Fruit fly (Drosophila melanogaster) whole organism, embryonic: ENCODE measurements around the gene Bem46.

Experiments used
- ATbp ChIP-seq: fragments of 200-800 bp; sonication (Bioruptor generic); optimal IDR thresholded peaks from 2 replicates; lab custom pipeline; 2017; ENCODE audit warnings: missing biosample characterization, mild to moderate bottlenecking, missing genetic modification characterization, missing genetic modification reagents
- Aef1 ChIP-seq: fragments of 200-800 bp; sonication (Bioruptor generic); IDR thresholded peaks from 3 replicates; pipeline ENCODE4 v1.3.6; 2022; ENCODE audit warnings: missing biosample characterization, missing genetic modification characterization
- Atf6 ChIP-seq: fragments of 200-800 bp; sonication (Bioruptor generic); IDR thresholded peaks from 2 replicates; pipeline ENCODE4 v1.3.6; 2022; ENCODE audit warnings: missing biosample characterization, missing genetic modification characterization
- Awh ChIP-seq: fragments of 200-800 bp; sonication (Bioruptor generic); IDR thresholded peaks from 2 replicates; pipeline ENCODE4, ENCODE4 v1.3.6; 2022; ENCODE audit warnings: missing biosample characterization, missing genetic modification characterization
- Bteb2 ChIP-seq: fragments of 200-800 bp; sonication (Bioruptor generic); optimal IDR thresholded peaks from 2 replicates; lab custom pipeline; 2016; ENCODE audit warnings: missing biosample characterization, missing genetic modification characterization
- C15 ChIP-seq: fragments of 200-800 bp; sonication (Bioruptor generic); IDR thresholded peaks from 3 replicates; pipeline ENCODE4 v1.3.6; 2022; ENCODE audit warnings: missing biosample characterization, missing genetic modification characterization
- CG12071 ChIP-seq: fragments of 200-800 bp; sonication (Bioruptor generic); optimal IDR thresholded peaks from 3 replicates; lab custom pipeline; 2018; ENCODE audit warnings: missing biosample characterization, mild to moderate bottlenecking, missing genetic modification characterization
- CG12299 ChIP-seq: fragments of 200-800 bp; sonication (Bioruptor generic); optimal IDR thresholded peaks from 2 replicates; lab custom pipeline; 2018; ENCODE audit warnings: missing biosample characterization, mild to moderate bottlenecking, missing genetic modification characterization
- CG13624 ChIP-seq: fragments of 200-800 bp; sonication (Bioruptor generic); optimal IDR thresholded peaks from 2 replicates; lab custom pipeline; 2016; ENCODE audit warnings: missing biosample characterization, missing genetic modification characterization
- CG14965 ChIP-seq: fragments of 200-800 bp; sonication (Bioruptor generic); optimal IDR thresholded peaks from 2 replicates; lab custom pipeline; 2016; ENCODE audit warnings: missing biosample characterization, missing genetic modification characterization, borderline replicate concordance
- CG15011 ChIP-seq: fragments of 200-800 bp; sonication (Bioruptor generic); optimal IDR thresholded peaks from 3 replicates; lab custom pipeline; 2018; ENCODE audit warnings: missing biosample characterization, mild to moderate bottlenecking, missing genetic modification characterization
- CG16813 ChIP-seq: fragments of 200-800 bp; sonication (Bioruptor generic); IDR thresholded peaks from 3 replicates; pipeline ENCODE4 v1.3.6; 2022; ENCODE audit warnings: missing biosample characterization, missing genetic modification characterization; ENCODE audit not compliant: partially characterized antibody
- CG17361 ChIP-seq: fragments of 200-800 bp; sonication (Bioruptor generic); IDR thresholded peaks from 3 replicates; pipeline ENCODE4 v1.3.6; 2022; ENCODE audit warnings: missing biosample characterization, missing genetic modification characterization
- CG2202 ChIP-seq: fragments of 200-800 bp; sonication (Bioruptor generic); optimal IDR thresholded peaks from 2 replicates; lab custom pipeline; 2018; ENCODE audit warnings: missing biosample characterization, mild to moderate bottlenecking, missing genetic modification characterization
- CG32767 ChIP-seq: fragments of 200-800 bp; sonication (Bioruptor generic); IDR thresholded peaks from 2 replicates; pipeline ENCODE4 v1.3.6; 2022; ENCODE audit warnings: missing biosample characterization, missing genetic modification characterization
- CG6654 ChIP-seq: fragments of 200-800 bp; sonication (Bioruptor generic); optimal IDR thresholded peaks from 2 replicates; lab custom pipeline; 2017; ENCODE audit warnings: missing biosample characterization, mild to moderate bottlenecking, missing genetic modification characterization
- CG7372 ChIP-seq: fragments of 200-800 bp; sonication (Bioruptor generic); IDR thresholded peaks from 2 replicates; pipeline ENCODE4 v1.3.6; 2022; ENCODE audit warnings: missing biosample characterization, missing genetic modification characterization
- CG7928 ChIP-seq: fragments of 200-800 bp; sonication (Bioruptor generic); optimal IDR thresholded peaks from 2 replicates; lab custom pipeline; 2017; ENCODE audit warnings: missing biosample characterization, mild to moderate bottlenecking, missing genetic modification characterization
- CG8924 ChIP-seq: fragments of 200-800 bp; optimal IDR thresholded peaks from 3 replicates; lab custom pipeline; 2019; ENCODE audit warnings: missing biosample characterization, mild to moderate bottlenecking, missing genetic modification characterization, moderate library complexity
- CG9215 ChIP-seq: fragments of 200-800 bp; sonication (Bioruptor generic); IDR thresholded peaks from 2 replicates; pipeline ENCODE4 v1.3.6; 2022; ENCODE audit warnings: missing biosample characterization, missing genetic modification characterization
- CG9932 ChIP-seq: fragments of 200-800 bp; sonication (Bioruptor generic); IDR thresholded peaks from 2 replicates; pipeline ENCODE4 v1.3.6; 2022; ENCODE audit warnings: missing biosample characterization, missing genetic modification characterization
- Camta ChIP-seq: fragments of 200-800 bp; sonication (Bioruptor generic); optimal IDR thresholded peaks from 2 replicates; lab custom pipeline; 2016; ENCODE audit warnings: missing biosample characterization, missing genetic modification characterization
- Drgx ChIP-seq: fragments of 200-800 bp; sonication (Bioruptor generic); IDR thresholded peaks from 2 replicates; pipeline ENCODE4 v1.3.6; 2022; ENCODE audit warnings: missing biosample characterization, missing genetic modification characterization
- E2f2 ChIP-seq: fragments of 200-800 bp; sonication (Bioruptor generic); IDR thresholded peaks from 2 replicates; pipeline ENCODE4 v1.3.6; 2022; ENCODE audit warnings: missing biosample characterization, missing genetic modification characterization
- Fer2 ChIP-seq: fragments of 200-800 bp; sonication (Bioruptor generic); optimal IDR thresholded peaks from 2 replicates; lab custom pipeline; 2018; ENCODE audit warnings: missing biosample characterization, mild to moderate bottlenecking, missing genetic modification characterization, moderate library complexity
- HLH3B ChIP-seq: fragments of 200-800 bp; sonication (Bioruptor generic); IDR thresholded peaks from 2 replicates; pipeline ENCODE4 v1.3.6; 2022; ENCODE audit warnings: missing biosample characterization, missing genetic modification characterization
- Hr78 ChIP-seq, 2 experiments: fragments of 200-800 bp in 1 of 2; fragments of >200 bp in 1 of 2; sonication (Bioruptor generic) in 1 of 2; optimal IDR thresholded peaks; 2 replicates each; lab custom pipeline; 2017 to 2019; ENCODE audit warnings: missing biosample characterization in 2 of 2, missing genetic modification characterization in 2 of 2, mild to moderate bottlenecking in 1 of 2, moderate library complexity in 1 of 2
- Lim3 ChIP-seq: fragments of 200-800 bp; sonication (Bioruptor generic); IDR thresholded peaks from 2 replicates; pipeline ENCODE4 v1.3.6; 2022; ENCODE audit warnings: missing biosample characterization, missing genetic modification characterization
- MBD-R2 ChIP-seq: fragments of 200-800 bp; sonication (Bioruptor generic); IDR thresholded peaks from 2 replicates; pipeline ENCODE4 v1.3.6; 2022; ENCODE audit warnings: missing biosample characterization, missing genetic modification characterization
- Ptx1 ChIP-seq: fragments of 200-800 bp; sonication (Bioruptor generic); IDR thresholded peaks from 2 replicates; pipeline ENCODE4 v1.3.6; 2022; ENCODE audit warnings: missing biosample characterization, missing genetic modification characterization
- Trl ChIP-seq, 3 experiments: fragments of >200 bp in 2 of 3; fragments of 200-800 bp in 1 of 3; sonication (Bioruptor generic) in 1 of 3; optimal IDR thresholded peaks; 2 replicates in 1 of 3; 3 replicates in 2 of 3; lab custom pipeline; 2016 to 2017; ENCODE audit warnings: missing biosample characterization in 1 of 3, missing genetic modification characterization in 1 of 3
- Vsx1 ChIP-seq: fragments of 200-800 bp; sonication (Bioruptor generic); optimal IDR thresholded peaks from 2 replicates; lab custom pipeline; 2017; ENCODE audit warnings: missing biosample characterization, mild to moderate bottlenecking, missing genetic modification characterization, missing genetic modification reagents
- bbx ChIP-seq: fragments of 200-800 bp; sonication (Bioruptor generic); IDR thresholded peaks from 2 replicates; pipeline ENCODE4 v1.3.6; 2022; ENCODE audit warnings: missing biosample characterization, missing genetic modification characterization; ENCODE audit not compliant: partially characterized antibody
- cas ChIP-seq: fragments of 200-800 bp; sonication (Bioruptor generic); IDR thresholded peaks from 2 replicates; pipeline ENCODE4 v1.3.6; 2022; ENCODE audit warnings: missing biosample characterization, missing genetic modification characterization
- croc ChIP-seq: fragments of 200-800 bp; sonication (Bioruptor generic); conservative IDR thresholded peaks from 3 replicates; pipeline ENCODE4 v1.3.6; 2022; ENCODE audit warnings: missing biosample characterization, missing genetic modification characterization
- dmrt11E ChIP-seq: fragments of 200-800 bp; sonication (Bioruptor generic); optimal IDR thresholded peaks from 3 replicates; lab custom pipeline; 2018; ENCODE audit warnings: missing biosample characterization, mild to moderate bottlenecking, missing genetic modification characterization, moderate library complexity
- eve ChIP-seq, 2 experiments: fragments of >200 bp; optimal IDR thresholded peaks; 2 replicates each; lab custom pipeline; 2017; ENCODE audit warnings: missing biosample characterization in 2 of 2, missing genetic modification characterization in 2 of 2
- grn ChIP-seq: fragments of 200-800 bp; sonication (Bioruptor generic); optimal IDR thresholded peaks from 3 replicates; lab custom pipeline; 2017; ENCODE audit warnings: missing biosample characterization, missing genetic modification characterization
- kay ChIP-seq: fragments of 200-800 bp; sonication (Bioruptor generic); optimal IDR thresholded peaks from 2 replicates; lab custom pipeline; 2016; ENCODE audit warnings: missing biosample characterization, missing genetic modification characterization
- nerfin-2 ChIP-seq: fragments of 200-800 bp; sonication (Bioruptor generic); IDR thresholded peaks from 2 replicates; pipeline ENCODE4 v1.3.6; 2022; ENCODE audit warnings: missing biosample characterization, missing genetic modification characterization; ENCODE audit not compliant: partially characterized antibody
- org-1 ChIP-seq: fragments of 200-800 bp; sonication (Bioruptor generic); optimal IDR thresholded peaks from 2 replicates; lab custom pipeline; 2017; ENCODE audit warnings: missing biosample characterization, missing genetic modification characterization
- p53 ChIP-seq: fragments of 200-800 bp; sonication (Bioruptor generic); optimal IDR thresholded peaks from 2 replicates; lab custom pipeline; 2016; ENCODE audit warnings: missing biosample characterization, missing genetic modification characterization
- pb ChIP-seq: fragments of 200-800 bp; sonication (Bioruptor generic); optimal IDR thresholded peaks from 3 replicates; lab custom pipeline; 2016; ENCODE audit warnings: missing biosample characterization, missing genetic modification characterization
- row ChIP-seq: fragments of 200-800 bp; sonication (Bioruptor generic); IDR thresholded peaks from 3 replicates; pipeline ENCODE4 v1.3.6; 2022; ENCODE audit warnings: missing biosample characterization, missing genetic modification characterization
- salm ChIP-seq: fragments of 200-800 bp; sonication (Bioruptor generic); optimal IDR thresholded peaks from 2 replicates; lab custom pipeline; 2018; ENCODE audit warnings: missing biosample characterization, mild to moderate bottlenecking, missing genetic modification characterization
- seq ChIP-seq: fragments of 200-800 bp; sonication (Bioruptor generic); IDR thresholded peaks from 2 replicates; pipeline ENCODE4 v1.3.6; 2022; ENCODE audit warnings: missing biosample characterization, missing genetic modification characterization
- tap ChIP-seq: fragments of 200-800 bp; optimal IDR thresholded peaks from 3 replicates; lab custom pipeline; 2019; ENCODE audit warnings: missing biosample characterization, mild to moderate bottlenecking, missing genetic modification characterization, moderate library complexity
- tx ChIP-seq: fragments of 200-800 bp; sonication (Bioruptor generic); optimal IDR thresholded peaks from 2 replicates; lab custom pipeline; 2016; ENCODE audit warnings: missing biosample characterization, missing genetic modification characterization
- usp ChIP-seq: fragments of >200 bp; optimal IDR thresholded peaks from 2 replicates; lab custom pipeline; 2017; ENCODE audit warnings: missing biosample characterization, missing genetic modification characterization
- vnd ChIP-seq: fragments of 200-800 bp; sonication (Bioruptor generic); IDR thresholded peaks from 3 replicates; pipeline ENCODE4 v1.3.6; 2022; ENCODE audit warnings: missing biosample characterization, missing genetic modification characterization; ENCODE audit not compliant: partially characterized antibody
- vvl ChIP-seq: fragments of 200-800 bp; sonication (Bioruptor generic); IDR thresholded peaks from 2 replicates; pipeline ENCODE4 v1.3.6; 2022; ENCODE audit warnings: missing biosample characterization, missing genetic modification characterization
- wor ChIP-seq: fragments of 200-800 bp; sonication (Bioruptor generic); IDR thresholded peaks from 2 replicates; pipeline ENCODE4 v1.3.6; 2022; ENCODE audit warnings: missing biosample characterization, missing genetic modification characterization

Bem46 gene

DNA sequence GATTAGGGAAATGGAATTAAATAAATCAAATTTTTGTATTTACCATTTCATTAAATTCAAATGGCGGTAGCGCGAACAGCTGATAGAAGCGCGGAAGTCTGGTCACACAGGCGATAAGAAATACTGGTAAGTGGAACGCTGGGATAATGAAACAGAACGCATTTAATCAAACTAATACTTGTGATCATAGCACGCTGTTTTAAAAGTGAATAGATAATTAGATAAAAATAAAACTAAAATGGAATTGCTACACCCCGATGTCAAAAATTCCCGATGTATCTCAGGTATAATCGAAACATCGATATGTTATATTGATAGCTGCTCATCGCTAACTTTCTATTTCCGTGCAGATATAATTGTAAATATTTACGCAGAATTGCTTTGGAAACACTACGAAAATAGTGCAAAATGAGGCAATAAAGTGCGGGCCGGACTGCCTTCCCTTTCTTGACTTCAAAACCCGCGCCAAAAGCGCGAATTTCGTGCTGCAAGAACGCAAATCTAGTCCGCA, 4.8 kb downstream of the Bem46 start, which contains the start of the genes okr and CG3558 (continued):
- TF ChIP-seq CG7928 (GFP tag; lab: Kevin White, UChicago) (no peak), wor (GFP tag; lab: Robert Waterston, UW) (no peak), CG17361 (GFP tag; lab: Robert Waterston, UW) (no peak), croc (GFP tag; lab: Robert Waterston, UW) (no peak), tap (no peak), Vsx1 (no peak), usp (GFP tag; lab: Kevin White, UChicago) (no peak), HLH3B (GFP tag; lab: Robert Waterston, UW) (no peak), p53 (GFP tag; lab: Kevin White, UChicago) (no peak), CG13624 (GFP tag; lab: Kevin White, UChicago) (no peak), cas (no peak), Ptx1 (GFP tag; lab: Robert Waterston, UW) (no peak), dmrt11E (no peak), Hr78 (GFP tag; optimal IDR thresholded peaks at IDR 0.05; lab: Kevin White, UChicago) (no peak), vvl (GFP tag; lab: Robert Waterston, UW) (0 out of 2 replicates have a peak, but pooled peaks have one; percentile 9), Awh (GFP tag; lab: Robert Waterston, UW) (no peak), Fer2 (no peak), CG14965 (GFP tag; lab: Kevin White, UChicago) (no peak), CG8924 (tag; lab: Kevin White, UChicago) (peak; percentile 24), CG2202 (tag; lab: Kevin White, UChicago) (no peak), MBD-R2 (peak; percentile 80), Camta (no peak), salm (tag; lab: Kevin White, UChicago) (no peak), Bteb2 (peak; percentile 32), CG12299 (no peak), CG9215 (GFP tag; lab: Robert Waterston, UW) (no peak), Lim3 (GFP tag; lab: Robert Waterston, UW) (no peak), row (peak; percentile 47; the same call in 2 of the 3 replicates), pb (GFP tag; lab: Kevin White, UChicago) (no peak), bbx (GFP tag; lab: Robert Waterston, UW) (peak; percentile 78), CG6654 (no peak), CG12071 (GFP tag; lab: Kevin White, UChicago) (no peak), Atf6 (no peak), Trl (optimal IDR thresholded peaks at IDR 0.05; lab: Kevin White, UChicago) (no peak), Trl (GFP tag; optimal IDR thresholded peaks at IDR 0.05; lab: Kevin White, UChicago) (no peak), nerfin-2 (GFP tag; lab: Robert Waterston, UW) (peak; percentile 69), Drgx (GFP tag; lab: Robert Waterston, UW) (no peak), CG7372 (GFP tag; lab: Robert Waterston, UW) (no peak), CG16813 (GFP tag; lab: Robert Waterston, UW) (peak; percentile 84), ATbp (no peak), kay (GFP tag; lab: Kevin White, UChicago) (no peak), CG9932 (no peak), Aef1 (GFP tag; lab: Robert Waterston, UW) (no peak), vnd (peak; percentile 76), seq (no peak), CG32767 (no peak), eve (GFP tag; optimal IDR thresholded peaks at IDR 0.05; lab: Kevin White, UChicago) (no peak), grn (GFP tag; lab: Kevin White, UChicago) (no peak), E2f2 (GFP tag; lab: Robert Waterston, UW) (peak; percentile 88), C15 (GFP tag; lab: Robert Waterston, UW) (no peak), tx (no peak), org-1 (GFP tag; lab: Kevin White, UChicago) (no peak), CG15011 (GFP tag; lab: Kevin White, UChicago) (no peak)
